Worm (Caenorhabditis elegans) whole organism, young adult: ENCODE measurements around the gene cutl-25.

Experiments
- F22D6.2 ChIP-seq: sonication (generic microtip); optimal IDR thresholded peaks from 2 replicates; lab custom pipeline; 2016; ENCODE audit warnings: mild to moderate bottlenecking, missing genetic modification characterization, missing compliant biosample characterization
- ZK185.1 ChIP-seq: sonication (generic microtip); optimal IDR thresholded peaks from 2 replicates; lab custom pipeline; 2016; ENCODE audit warnings: mild to moderate bottlenecking, missing genetic modification characterization, missing compliant biosample characterization; ENCODE audit not compliant: poor library complexity, severe bottlenecking
- akir-1 ChIP-seq: fragments of 200-800 bp; sonication (Bioruptor generic); optimal IDR thresholded peaks from 2 replicates; lab custom pipeline; 2018; ENCODE audit warnings: mild to moderate bottlenecking, missing genetic modification characterization, moderate library complexity, missing compliant biosample characterization
- ama-1 ChIP-seq, 3 experiments: fragments of 150-350 bp in 1 of 3; sonication (generic microtip) in 2 of 3; optimal IDR thresholded peaks; 2 replicates each; lab custom pipeline; 2014 to 2018; ENCODE audit warnings: missing biosample characterization in 2 of 3, missing genetic modification characterization in 2 of 3, missing genetic modification reagents in 2 of 3
- chd-7 ChIP-seq: sonication (generic microtip); optimal IDR thresholded peaks from 2 replicates; lab custom pipeline; 2016; ENCODE audit warnings: mild to moderate bottlenecking, missing genetic modification characterization, moderate library complexity, missing compliant biosample characterization
- ets-4 ChIP-seq: fragments of 200-800 bp; sonication (Bioruptor generic); optimal IDR thresholded peaks from 2 replicates; lab custom pipeline; 2018; ENCODE audit warnings: mild to moderate bottlenecking, missing genetic modification characterization, missing compliant biosample characterization
- nfya-2 ChIP-seq: fragments of 200-800 bp; sonication (Bioruptor generic); IDR thresholded peaks from 2 replicates; pipeline ENCODE4 v1.3.6; 2022; ENCODE audit warnings: missing genetic modification reagents, missing genetic modification characterization, missing compliant biosample characterization
- pha-4 ChIP-seq: fragments of 150-350 bp; sonication (generic microtip); optimal IDR thresholded peaks from 2 replicates; lab custom pipeline; 2014; ENCODE audit warnings: missing biosample characterization, missing genetic modification reagents, missing genetic modification characterization
- rec-8 ChIP-seq, 2 experiments: sonication (generic microtip); optimal IDR thresholded peaks; 2 replicates each; lab custom pipeline; 2016; ENCODE audit warnings: mild to moderate bottlenecking in 2 of 2, missing genetic modification characterization in 2 of 2, missing genetic modification reagents in 2 of 2, missing genotype in 2 of 2, missing biosample characterization in 1 of 2, missing compliant biosample characterization in 1 of 2, moderate library complexity in 1 of 2
- rpc-1 ChIP-seq, 2 experiments: fragments of 150-350 bp in 1 of 2; sonication (generic microtip) in 1 of 2; optimal IDR thresholded peaks; 2 replicates each; lab custom pipeline; 2014 to 2018; ENCODE audit warnings: missing biosample characterization in 1 of 2, missing genetic modification characterization in 1 of 2, missing genetic modification reagents in 1 of 2, missing genotype in 1 of 2
- sea-2 ChIP-seq: fragments of 200-800 bp; sonication (Bioruptor generic); IDR thresholded peaks from 2 replicates; pipeline ENCODE4 v1.3.6; 2022; ENCODE audit warnings: missing genetic modification characterization, missing compliant biosample characterization
- snpc-1.1 ChIP-seq: sonication (generic microtip); optimal IDR thresholded peaks from 2 replicates; lab custom pipeline; 2017; ENCODE audit warnings: missing genetic modification characterization, mild to moderate bottlenecking, missing compliant biosample characterization, antibody characterized with exemption, moderate library complexity, missing genotype, missing genetic modification reagents; ENCODE audit not compliant: insufficient read depth
- snpc-4 ChIP-seq, 5 experiments: fragments of 150-350 bp in 1 of 5; sonication (generic microtip) in 4 of 5; optimal IDR thresholded peaks; 2 replicates each; lab custom pipeline; 2014 to 2018; ENCODE audit warnings: missing genetic modification characterization in 5 of 5, missing biosample characterization in 3 of 5, antibody characterized with exemption in 2 of 5, mild to moderate bottlenecking in 2 of 5, missing compliant biosample characterization in 2 of 5, missing genotype in 2 of 5, moderate library complexity in 2 of 5, missing genetic modification reagents in 1 of 5
- somi-1 ChIP-seq: fragments of 200-800 bp; sonication (Bioruptor generic); optimal IDR thresholded peaks from 2 replicates; lab custom pipeline; 2018; ENCODE audit warnings: mild to moderate bottlenecking, missing genetic modification characterization, missing compliant biosample characterization

DNA sequence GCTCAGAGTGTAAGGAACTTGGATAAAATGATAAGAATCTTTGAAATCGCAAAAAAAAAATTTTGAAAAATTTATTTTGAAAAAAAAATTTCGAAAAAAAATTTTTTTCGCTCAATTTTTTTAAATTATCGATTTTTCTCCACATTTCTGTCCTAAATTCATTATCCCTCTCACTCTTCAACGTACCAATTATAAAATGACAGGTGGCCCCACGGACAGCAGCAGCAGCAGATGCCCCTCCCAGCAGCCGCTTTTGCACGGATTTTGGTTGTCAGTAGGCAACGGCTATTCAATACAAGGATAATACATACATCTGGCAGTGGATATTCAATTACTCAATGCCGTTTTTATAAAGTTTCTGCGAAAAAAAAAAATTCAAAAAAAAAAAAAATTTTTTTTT, 39.5 kb upstream of the cutl-25 start, which contains the start of gene sft-1:
- no peak for TF ChIP-seq snpc-4 (GFP tag; optimal IDR thresholded peaks at IDR 0.05; lab: Kevin White, UChicago)
- no peak for TF ChIP-seq snpc-4 (tag; optimal IDR thresholded peaks at IDR 0.05; lab: Kevin White, UChicago)
- no peak for TF ChIP-seq rpc-1 (optimal IDR thresholded peaks at IDR 0.05; lab: Kevin White, UChicago)
- TF ChIP-seq rpc-1 (tag; optimal IDR thresholded peaks at IDR 0.05; lab: Kevin White, UChicago) = no peak
- TF ChIP-seq somi-1 (GFP tag; lab: Kevin White, UChicago) = no peak
- no peak for TF ChIP-seq ets-4 (GFP tag; lab: Kevin White, UChicago)
- TF ChIP-seq snpc-1.1 (tag; lab: Kevin White, UChicago) = no peak
- TF ChIP-seq ama-1 (optimal IDR thresholded peaks at IDR 0.05; lab: Kevin White, UChicago) = no peak
- no peak for TF ChIP-seq ama-1 (GFP tag; optimal IDR thresholded peaks at IDR 0.05; lab: Kevin White, UChicago)
- TF ChIP-seq pha-4 = no peak
- no peak for TF ChIP-seq akir-1 (GFP tag; lab: Kevin White, UChicago)
- no peak for TF ChIP-seq rec-8 (tag; optimal IDR thresholded peaks at IDR 0.05; lab: Kevin White, UChicago)
- no peak for TF ChIP-seq sea-2 (GFP tag; lab: Robert Waterston, UW)
- no peak for TF ChIP-seq chd-7 (tag; lab: Kevin White, UChicago)
- TF ChIP-seq F22D6.2 (tag; lab: Kevin White, UChicago) = no peak
- TF ChIP-seq nfya-2 (GFP tag; lab: Robert Waterston, UW) = no peak
- no peak for TF ChIP-seq ZK185.1 (tag; lab: Kevin White, UChicago)
